Fruit fly (Drosophila melanogaster) whole organism, embryonic: ENCODE data around the gene CG10959.
A peak's percentile ranks its signal among the peaks of the same experiment; 100 is the strongest.

ENCODE experiments used
- B-H2 ChIP-seq: fragments of 200-800 bp; sonication (Bioruptor generic); optimal IDR thresholded peaks from 2 replicates; lab custom pipeline; 2018; ENCODE audit warnings: missing biosample characterization, mild to moderate bottlenecking, missing genetic modification characterization
- Bgb ChIP-seq: fragments of 200-800 bp; sonication (Bioruptor generic); IDR thresholded peaks from 2 replicates; pipeline ENCODE4 v1.3.6; 2022; ENCODE audit warnings: missing biosample characterization, missing genetic modification characterization; ENCODE audit not compliant: partially characterized antibody
- Blimp-1 ChIP-seq: fragments of 200-800 bp; sonication (Bioruptor generic); optimal IDR thresholded peaks from 3 replicates; lab custom pipeline; 2018; ENCODE audit warnings: missing biosample characterization, missing genetic modification characterization, mild to moderate bottlenecking, moderate library complexity, missing genetic modification reagents
- CG10147 ChIP-seq: fragments of 200-800 bp; sonication (Bioruptor generic); optimal IDR thresholded peaks from 2 replicates; lab custom pipeline; 2019; ENCODE audit warnings: missing biosample characterization, mild to moderate bottlenecking, missing genetic modification characterization, moderate library complexity
- CG10209 ChIP-seq: fragments of 200-800 bp; sonication (Bioruptor generic); optimal IDR thresholded peaks from 3 replicates; lab custom pipeline; 2017; ENCODE audit warnings: missing biosample characterization, mild to moderate bottlenecking, missing genetic modification characterization, missing genetic modification reagents
- CG11398 ChIP-seq: fragments of 200-800 bp; sonication (Bioruptor generic); optimal IDR thresholded peaks from 2 replicates; lab custom pipeline; 2016; ENCODE audit warnings: missing biosample characterization, missing genetic modification characterization
- CG12769 ChIP-seq: fragments of 200-800 bp; sonication (Bioruptor generic); optimal IDR thresholded peaks from 2 replicates; lab custom pipeline; 2019; ENCODE audit warnings: missing biosample characterization, mild to moderate bottlenecking, missing genetic modification characterization, moderate library complexity
- CG13123 ChIP-seq: fragments of 200-800 bp; sonication (Bioruptor generic); optimal IDR thresholded peaks from 2 replicates; lab custom pipeline; 2016; ENCODE audit warnings: missing biosample characterization, missing genetic modification characterization
- CG14441 ChIP-seq: fragments of 200-800 bp; sonication (Bioruptor generic); IDR thresholded peaks from 2 replicates; pipeline ENCODE4 v1.3.6; 2022; ENCODE audit warnings: missing biosample characterization, missing genetic modification characterization
- CG17186 ChIP-seq: fragments of 200-800 bp; sonication (Bioruptor generic); optimal IDR thresholded peaks from 3 replicates; lab custom pipeline; 2017; ENCODE audit warnings: missing biosample characterization, missing genetic modification reagents, missing genetic modification characterization
- CG17361 ChIP-seq: fragments of 200-800 bp; sonication (Bioruptor generic); IDR thresholded peaks from 3 replicates; pipeline ENCODE4 v1.3.6; 2022; ENCODE audit warnings: missing biosample characterization, missing genetic modification characterization
- CG2678 ChIP-seq: fragments of 200-800 bp; sonication (Bioruptor generic); optimal IDR thresholded peaks from 3 replicates; lab custom pipeline; 2019; ENCODE audit warnings: missing biosample characterization, mild to moderate bottlenecking, missing genetic modification characterization, moderate library complexity
- CG3163 ChIP-seq: fragments of 200-800 bp; sonication (Bioruptor generic); optimal IDR thresholded peaks from 3 replicates; lab custom pipeline; 2016; ENCODE audit warnings: missing biosample characterization, missing genetic modification characterization
- CG4282 ChIP-seq: fragments of 200-800 bp; sonication (Bioruptor generic); optimal IDR thresholded peaks from 2 replicates; lab custom pipeline; 2016; ENCODE audit warnings: missing biosample characterization, missing genetic modification characterization
- CG4360 ChIP-seq: fragments of 200-800 bp; sonication (Bioruptor generic); IDR thresholded peaks from 2 replicates; pipeline ENCODE4 v1.3.6; 2022; ENCODE audit warnings: missing biosample characterization, missing genetic modification characterization
- CG8089 ChIP-seq: fragments of 200-800 bp; sonication (Bioruptor generic); optimal IDR thresholded peaks from 3 replicates; lab custom pipeline; 2016; ENCODE audit warnings: missing biosample characterization, missing genetic modification characterization
- CG8359 ChIP-seq: fragments of 200-800 bp; sonication (Bioruptor generic); optimal IDR thresholded peaks from 2 replicates; lab custom pipeline; 2017; ENCODE audit warnings: missing biosample characterization, mild to moderate bottlenecking, missing genetic modification characterization, borderline replicate concordance
- CkIIα-i1 ChIP-seq: fragments of 200-800 bp; sonication (Bioruptor generic); IDR thresholded peaks from 2 replicates; pipeline ENCODE4 v1.3.6; 2022; ENCODE audit warnings: missing biosample characterization, missing genetic modification characterization
- Dll ChIP-seq: fragments of 200-800 bp; sonication (Bioruptor generic); IDR thresholded peaks from 4 replicates; pipeline ENCODE4 v1.3.6; 2022; ENCODE audit warnings: missing biosample characterization, missing genetic modification characterization; ENCODE audit not compliant: partially characterized antibody
- Dp ChIP-seq: fragments of 200-800 bp; sonication (Bioruptor generic); optimal IDR thresholded peaks from 2 replicates; lab custom pipeline; 2018; ENCODE audit warnings: missing biosample characterization, mild to moderate bottlenecking, missing genetic modification characterization, moderate library complexity
- Drgx ChIP-seq: fragments of 200-800 bp; sonication (Bioruptor generic); IDR thresholded peaks from 2 replicates; pipeline ENCODE4 v1.3.6; 2022; ENCODE audit warnings: missing biosample characterization, missing genetic modification characterization
- Hand ChIP-seq: fragments of 200-800 bp; sonication (Bioruptor generic); optimal IDR thresholded peaks from 2 replicates; lab custom pipeline; 2017; ENCODE audit warnings: mild to moderate bottlenecking, missing biosample characterization, missing genetic modification reagents, missing genetic modification characterization
- Hey ChIP-seq: fragments of 200-800 bp; sonication (Bioruptor generic); optimal IDR thresholded peaks from 3 replicates; lab custom pipeline; 2018; ENCODE audit warnings: missing biosample characterization, mild to moderate bottlenecking, missing genetic modification characterization
- Lim3 ChIP-seq: fragments of 200-800 bp; sonication (Bioruptor generic); IDR thresholded peaks from 2 replicates; pipeline ENCODE4 v1.3.6; 2022; ENCODE audit warnings: missing biosample characterization, missing genetic modification characterization
- MESR4 ChIP-seq: fragments of 200-800 bp; sonication (Bioruptor generic); optimal IDR thresholded peaks from 2 replicates; lab custom pipeline; 2018; ENCODE audit warnings: missing biosample characterization, mild to moderate bottlenecking, missing genetic modification characterization, moderate library complexity
- Max ChIP-seq: fragments of 200-800 bp; sonication (Bioruptor generic); optimal IDR thresholded peaks from 2 replicates; lab custom pipeline; 2016; ENCODE audit warnings: missing biosample characterization, mild to moderate bottlenecking, missing genetic modification characterization
- Neu2 ChIP-seq: fragments of 200-800 bp; sonication (Bioruptor generic); optimal IDR thresholded peaks from 3 replicates; lab custom pipeline; 2016; ENCODE audit warnings: missing biosample characterization, missing genetic modification characterization, borderline replicate concordance
- Nf-YA ChIP-seq: fragments of 200-800 bp; sonication (Bioruptor generic); IDR thresholded peaks from 2 replicates; pipeline ENCODE4 v1.3.6; 2022; ENCODE audit warnings: missing biosample characterization, missing genetic modification characterization
- Poxn ChIP-seq: fragments of 200-800 bp; sonication (Bioruptor generic); IDR thresholded peaks from 2 replicates; pipeline ENCODE4 v1.3.6; 2022; ENCODE audit warnings: missing biosample characterization, missing genetic modification characterization
- Sox102F ChIP-seq: fragments of 200-800 bp; sonication (Bioruptor generic); optimal IDR thresholded peaks from 2 replicates; lab custom pipeline; 2018; ENCODE audit warnings: missing biosample characterization, mild to moderate bottlenecking, missing genetic modification characterization, moderate library complexity
- bcd ChIP-seq: fragments of 200-800 bp; sonication (Bioruptor generic); optimal IDR thresholded peaks from 2 replicates; lab custom pipeline; 2017; ENCODE audit warnings: missing biosample characterization, mild to moderate bottlenecking, missing genetic modification characterization
- cad ChIP-seq: fragments of >200 bp; optimal IDR thresholded peaks from 2 replicates; lab custom pipeline; 2017; ENCODE audit warnings: missing biosample characterization, missing genetic modification characterization
- caup ChIP-seq: fragments of 200-800 bp; sonication (Bioruptor generic); optimal IDR thresholded peaks from 3 replicates; lab custom pipeline; 2017; ENCODE audit warnings: missing biosample characterization, mild to moderate bottlenecking, missing genetic modification characterization, moderate library complexity; ENCODE audit not compliant: severe bottlenecking
- ci ChIP-seq: fragments of 200-800 bp; sonication (Bioruptor generic); IDR thresholded peaks from 3 replicates; pipeline ENCODE4 v1.3.6; 2022; ENCODE audit warnings: missing biosample characterization, missing genetic modification characterization
- corto ChIP-seq: fragments of 200-800 bp; sonication (Bioruptor generic); optimal IDR thresholded peaks from 2 replicates; lab custom pipeline; 2016; ENCODE audit warnings: missing biosample characterization, mild to moderate bottlenecking, missing genetic modification characterization, moderate library complexity
- ewg ChIP-seq: fragments of 200-800 bp; sonication (Bioruptor generic); optimal IDR thresholded peaks from 3 replicates; lab custom pipeline; 2017; ENCODE audit warnings: mild to moderate bottlenecking, missing biosample characterization, missing genetic modification reagents, missing genetic modification characterization
- fd3F ChIP-seq: fragments of 200-800 bp; sonication (Bioruptor generic); optimal IDR thresholded peaks from 2 replicates; lab custom pipeline; 2018; ENCODE audit warnings: missing biosample characterization, mild to moderate bottlenecking, missing genetic modification characterization, moderate library complexity
- lov ChIP-seq, 2 experiments: fragments of 200-800 bp in 1 of 2; fragments of >200 bp in 1 of 2; sonication (Bioruptor generic) in 1 of 2; IDR thresholded peaks in 1 of 2; optimal IDR thresholded peaks in 1 of 2; 2 replicates in 1 of 2; 3 replicates in 1 of 2; pipeline versions ENCODE4 v1.3.6 to Lab custom; 2017 to 2022; ENCODE audit warnings: missing biosample characterization in 1 of 2, missing genetic modification characterization in 1 of 2
- nom ChIP-seq: fragments of 200-800 bp; sonication (Bioruptor generic); optimal IDR thresholded peaks from 2 replicates; lab custom pipeline; 2017; ENCODE audit warnings: missing biosample characterization, missing genetic modification characterization, mild to moderate bottlenecking, moderate library complexity, missing genetic modification reagents
- pita ChIP-seq: fragments of 200-800 bp; sonication (Bioruptor generic); optimal IDR thresholded peaks from 2 replicates; lab custom pipeline; 2017; ENCODE audit warnings: missing biosample characterization, mild to moderate bottlenecking, missing genetic modification characterization
- psq ChIP-seq: fragments of 200-800 bp; sonication (Bioruptor generic); optimal IDR thresholded peaks from 2 replicates; lab custom pipeline; 2017; ENCODE audit warnings: missing biosample characterization, missing genetic modification characterization
- pzg ChIP-seq: fragments of 200-800 bp; sonication (Bioruptor generic); optimal IDR thresholded peaks from 3 replicates; lab custom pipeline; 2018; ENCODE audit warnings: missing biosample characterization, mild to moderate bottlenecking, missing genetic modification characterization, moderate library complexity
- ro ChIP-seq: fragments of 200-800 bp; sonication (Bioruptor generic); IDR thresholded peaks from 2 replicates; pipeline ENCODE4 v1.3.6; 2022; ENCODE audit warnings: missing biosample characterization, missing genetic modification characterization
- sisA ChIP-seq: fragments of 200-800 bp; sonication (Bioruptor generic); IDR thresholded peaks from 2 replicates; pipeline ENCODE4 v1.3.6; 2022; ENCODE audit warnings: missing biosample characterization, missing genetic modification characterization
- sug ChIP-seq: fragments of 200-800 bp; optimal IDR thresholded peaks from 2 replicates; lab custom pipeline; 2019; ENCODE audit warnings: missing biosample characterization, mild to moderate bottlenecking, missing genetic modification characterization, moderate library complexity
- tx ChIP-seq: fragments of 200-800 bp; sonication (Bioruptor generic); optimal IDR thresholded peaks from 2 replicates; lab custom pipeline; 2016; ENCODE audit warnings: missing biosample characterization, missing genetic modification characterization
- unpg ChIP-seq: fragments of 200-800 bp; sonication (Bioruptor generic); optimal IDR thresholded peaks from 3 replicates; lab custom pipeline; 2018; ENCODE audit warnings: missing biosample characterization, mild to moderate bottlenecking, missing genetic modification characterization, moderate library complexity
- yki ChIP-seq: fragments of >200 bp; optimal IDR thresholded peaks from 3 replicates; lab custom pipeline; 2018

CG10959 gene

dm6 chrX:8114476-8115342 lies 33.9 kb upstream of the CG10959 start (continued):
- peak; percentile 22; the same call in 1 of the 3 replicates for TF ChIP-seq ci
- TF ChIP-seq caup (GFP tag; lab: Kevin White, UChicago) = peak; percentile 67
- TF ChIP-seq CG10147 = peak; percentile 58
- no peak for TF ChIP-seq lov (optimal IDR thresholded peaks at IDR 0.05; lab: Kevin White, UChicago)
- no peak for TF ChIP-seq lov (GFP tag; IDR thresholded peaks at IDR 0.05; lab: Robert Waterston, UW)
- TF ChIP-seq sisA (GFP tag; lab: Robert Waterston, UW) = peak; percentile 39; the same call in 1 of the 2 replicates
- TF ChIP-seq Hand (GFP tag; lab: Kevin White, UChicago) = peak; percentile 63
- peak; percentile 19 for TF ChIP-seq Hey (tag; lab: Kevin White, UChicago)
- TF ChIP-seq psq = no peak
- no peak for TF ChIP-seq ro (GFP tag; lab: Robert Waterston, UW)
- no peak for TF ChIP-seq pzg (GFP tag; lab: Kevin White, UChicago)
- peak; percentile 48 for TF ChIP-seq B-H2 (GFP tag; lab: Kevin White, UChicago)
- no peak for TF ChIP-seq CG11398 (GFP tag; lab: Kevin White, UChicago)
- peak; percentile 47; the same call in 1 of the 2 replicates for TF ChIP-seq Poxn
- peak; percentile 16 for TF ChIP-seq Max (GFP tag; lab: Kevin White, UChicago)
- TF ChIP-seq ewg = no peak
- peak; percentile 26 for TF ChIP-seq tx (GFP tag; lab: Kevin White, UChicago)
- TF ChIP-seq Blimp-1 (GFP tag; lab: Kevin White, UChicago) = peak; percentile 42
- no peak for TF ChIP-seq yki (lab: Kevin White, UChicago)
- TF ChIP-seq CG12769 (tag; lab: Kevin White, UChicago) = peak; percentile 34
- TF ChIP-seq Dll (GFP tag; lab: Robert Waterston, UW) = no peak
- TF ChIP-seq CG2678 (tag; lab: Kevin White, UChicago) = peak; percentile 80
- peak; percentile 20 for TF ChIP-seq CG3163
- no peak for TF ChIP-seq pita (GFP tag; lab: Kevin White, UChicago)
- TF ChIP-seq Lim3 (GFP tag; lab: Robert Waterston, UW) = no peak
- no peak for TF ChIP-seq Nf-YA (GFP tag; lab: Robert Waterston, UW)
- no peak for TF ChIP-seq MESR4 (GFP tag; lab: Kevin White, UChicago)
- peak; percentile 64 for TF ChIP-seq Sox102F
- TF ChIP-seq Drgx (GFP tag; lab: Robert Waterston, UW) = peak; percentile 9; the same call in 1 of the 2 replicates
- peak; percentile 75 for TF ChIP-seq sug (tag; lab: Kevin White, UChicago)
- no peak for TF ChIP-seq CkIIα-i1 (GFP tag; lab: Robert Waterston, UW)
- peak; percentile 52 for TF ChIP-seq fd3F (GFP tag; lab: Kevin White, UChicago)
- peak; percentile 75 for TF ChIP-seq unpg (GFP tag; lab: Kevin White, UChicago)
- peak; percentile 38 for TF ChIP-seq bcd (GFP tag; lab: Kevin White, UChicago)
- TF ChIP-seq Bgb = no peak
- TF ChIP-seq CG8359 (GFP tag; lab: Kevin White, UChicago) = no peak
- no peak for TF ChIP-seq CG8089 (GFP tag; lab: Kevin White, UChicago)
- peak; percentile 61 for TF ChIP-seq CG14441 (GFP tag; lab: Robert Waterston, UW)
- no peak for TF ChIP-seq nom (GFP tag; lab: Kevin White, UChicago)
- no peak for TF ChIP-seq CG4282
- TF ChIP-seq cad (GFP tag; lab: Kevin White, UChicago) = no peak
- no peak for TF ChIP-seq Dp (GFP tag; lab: Kevin White, UChicago)
- peak; percentile 75 for TF ChIP-seq CG17361
- no peak for TF ChIP-seq corto (GFP tag; lab: Kevin White, UChicago)
- TF ChIP-seq CG4360 (GFP tag; lab: Robert Waterston, UW) = peak; percentile 31; the same call in 1 of the 2 replicates
- no peak for TF ChIP-seq CG17186
- TF ChIP-seq CG13123 = no peak
- peak; percentile 59 for TF ChIP-seq CG10209 (GFP tag; lab: Kevin White, UChicago)
- no peak for TF ChIP-seq Neu2
